Fruit fly (Drosophila melanogaster) whole organism, prepupa: Measurements from ENCODE around the gene CG34303.
A peak's percentile ranks its signal among the peaks of the same experiment; 100 is the strongest.

Experiments
- CG10631 ChIP-seq: fragments of 200-800 bp; sonication (Bioruptor generic); optimal IDR thresholded peaks from 2 replicates; lab custom pipeline; 2016; ENCODE audit warnings: missing biosample characterization, missing genetic modification characterization
- CG10669 ChIP-seq: fragments of 200-800 bp; sonication (Bioruptor generic); optimal IDR thresholded peaks from 3 replicates; lab custom pipeline; 2018; ENCODE audit warnings: missing biosample characterization, mild to moderate bottlenecking, missing genetic modification characterization, moderate library complexity
- CG11294 ChIP-seq: fragments of 200-800 bp; sonication (Bioruptor generic); IDR thresholded peaks from 2 replicates; pipeline ENCODE4 v1.3.6; 2022; ENCODE audit warnings: missing biosample characterization, missing genetic modification characterization
- CG11762 ChIP-seq: fragments of 200-800 bp; sonication (Bioruptor generic); optimal IDR thresholded peaks from 3 replicates; lab custom pipeline; 2016; ENCODE audit warnings: missing biosample characterization, missing genetic modification characterization; ENCODE audit not compliant: insufficient read depth
- CG15336 ChIP-seq: fragments of 200-800 bp; sonication (Bioruptor generic); IDR thresholded peaks from 2 replicates; pipeline ENCODE4 v1.3.6; 2022; ENCODE audit warnings: missing biosample characterization, missing genetic modification characterization
- CG31627 ChIP-seq: fragments of 200-800 bp; sonication (Bioruptor generic); optimal IDR thresholded peaks from 3 replicates; lab custom pipeline; 2016; ENCODE audit warnings: missing biosample characterization, missing genetic modification characterization
- CG32006 ChIP-seq: fragments of 200-800 bp; sonication (Bioruptor generic); optimal IDR thresholded peaks from 3 replicates; lab custom pipeline; 2017; ENCODE audit warnings: missing biosample characterization, mild to moderate bottlenecking, missing genetic modification characterization
- CG34406 ChIP-seq: fragments of 200-800 bp; sonication (Bioruptor generic); optimal IDR thresholded peaks from 3 replicates; lab custom pipeline; 2016; ENCODE audit warnings: missing biosample characterization, missing genetic modification characterization
- CG4318 ChIP-seq: fragments of 200-800 bp; sonication (Bioruptor generic); optimal IDR thresholded peaks from 3 replicates; lab custom pipeline; 2017; ENCODE audit warnings: missing biosample characterization, mild to moderate bottlenecking, missing genetic modification characterization
- CG6163 ChIP-seq: fragments of 200-800 bp; sonication (Bioruptor generic); IDR thresholded peaks from 3 replicates; pipeline ENCODE4 v1.3.6; 2022; ENCODE audit warnings: missing biosample characterization, missing genetic modification characterization
- CG6792 ChIP-seq: fragments of 200-800 bp; sonication (Bioruptor generic); optimal IDR thresholded peaks from 3 replicates; lab custom pipeline; 2016; ENCODE audit warnings: missing biosample characterization, missing genetic modification characterization
- CG6808 ChIP-seq: fragments of 200-800 bp; sonication (Bioruptor generic); optimal IDR thresholded peaks from 3 replicates; lab custom pipeline; 2017; ENCODE audit warnings: missing biosample characterization, missing genetic modification characterization, mild to moderate bottlenecking, moderate library complexity, missing genetic modification reagents
- CG6854 ChIP-seq: fragments of 200-800 bp; sonication (Bioruptor generic); optimal IDR thresholded peaks from 2 replicates; lab custom pipeline; 2017; ENCODE audit warnings: missing biosample characterization, mild to moderate bottlenecking, missing genetic modification characterization
- CG7368 ChIP-seq: fragments of 200-800 bp; sonication (Bioruptor generic); optimal IDR thresholded peaks from 3 replicates; lab custom pipeline; 2016; ENCODE audit warnings: missing biosample characterization, missing genetic modification characterization
- CG8119 ChIP-seq: fragments of 200-800 bp; sonication (Bioruptor generic); IDR thresholded peaks from 3 replicates; pipeline ENCODE4 v1.3.6; 2022; ENCODE audit warnings: missing biosample characterization, missing genetic modification characterization
- CG8319 ChIP-seq: fragments of 200-800 bp; sonication (Bioruptor generic); optimal IDR thresholded peaks from 3 replicates; lab custom pipeline; 2016; ENCODE audit warnings: missing biosample characterization, missing genetic modification characterization
- Eip75B ChIP-seq: fragments of 200-800 bp; sonication (Bioruptor generic); optimal IDR thresholded peaks from 3 replicates; lab custom pipeline; 2016; ENCODE audit warnings: missing biosample characterization, missing genetic modification characterization
- Eip93F ChIP-seq: fragments of 200-800 bp; sonication (Bioruptor generic); optimal IDR thresholded peaks from 2 replicates; lab custom pipeline; 2016; ENCODE audit warnings: missing biosample characterization, mild to moderate bottlenecking, missing genetic modification characterization
- Ets21C ChIP-seq: fragments of 200-800 bp; sonication (Bioruptor generic); optimal IDR thresholded peaks from 3 replicates; lab custom pipeline; 2016; ENCODE audit warnings: missing biosample characterization, missing genetic modification characterization
- Gug ChIP-seq: fragments of 200-800 bp; sonication (Bioruptor generic); IDR thresholded peaks from 2 replicates; pipeline ENCODE4 v1.3.6; 2022; ENCODE audit warnings: missing biosample characterization, missing genetic modification characterization
- Hr38 ChIP-seq: sonication (Bioruptor generic); optimal IDR thresholded peaks from 2 replicates; lab custom pipeline; 2016; ENCODE audit warnings: missing biosample characterization, missing genetic modification characterization
- Hr4 ChIP-seq: fragments of 200-800 bp; sonication (Bioruptor generic); optimal IDR thresholded peaks from 3 replicates; lab custom pipeline; 2016; ENCODE audit warnings: missing biosample characterization, missing genetic modification characterization
- Lpt ChIP-seq: fragments of 200-800 bp; sonication (Bioruptor generic); optimal IDR thresholded peaks from 3 replicates; lab custom pipeline; 2016; ENCODE audit warnings: missing biosample characterization, missing genetic modification characterization
- Smox ChIP-seq: fragments of 200-800 bp; sonication (Bioruptor generic); optimal IDR thresholded peaks from 3 replicates; lab custom pipeline; 2016; ENCODE audit warnings: missing biosample characterization, missing genetic modification characterization
- achi ChIP-seq: fragments of 200-800 bp; sonication (Bioruptor generic); optimal IDR thresholded peaks from 3 replicates; lab custom pipeline; 2016; ENCODE audit warnings: missing biosample characterization, missing genetic modification characterization
- acj6 ChIP-seq: fragments of 200-800 bp; sonication (Bioruptor generic); optimal IDR thresholded peaks from 3 replicates; lab custom pipeline; 2016; ENCODE audit warnings: missing biosample characterization, missing genetic modification characterization
- cyc ChIP-seq: fragments of 200-800 bp; sonication (Bioruptor generic); optimal IDR thresholded peaks from 3 replicates; lab custom pipeline; 2016; ENCODE audit warnings: missing biosample characterization, missing genetic modification characterization
- dac ChIP-seq: fragments of 200-800 bp; sonication (Bioruptor generic); optimal IDR thresholded peaks from 2 replicates; lab custom pipeline; 2017; ENCODE audit warnings: missing biosample characterization, mild to moderate bottlenecking, missing genetic modification characterization
- eg ChIP-seq: fragments of 200-800 bp; sonication (Bioruptor generic); IDR thresholded peaks from 3 replicates; pipeline ENCODE4 v1.3.6; 2022; ENCODE audit warnings: missing biosample characterization, missing genetic modification characterization
- fkh ChIP-seq: fragments of 200-800 bp; sonication (Bioruptor generic); optimal IDR thresholded peaks from 3 replicates; lab custom pipeline; 2017; ENCODE audit warnings: missing biosample characterization, mild to moderate bottlenecking, missing genetic modification characterization, moderate library complexity
- pdm3 ChIP-seq: fragments of 200-800 bp; sonication (Bioruptor generic); optimal IDR thresholded peaks from 3 replicates; lab custom pipeline; 2016; ENCODE audit warnings: missing biosample characterization, missing genetic modification characterization
- salr ChIP-seq, 2 experiments: fragments of 200-800 bp; sonication (Bioruptor generic); optimal IDR thresholded peaks; 3 replicates each; lab custom pipeline; 2016 to 2018; ENCODE audit warnings: missing biosample characterization in 2 of 2, missing genetic modification characterization in 2 of 2, mild to moderate bottlenecking in 1 of 2
- spab ChIP-seq: fragments of 200-800 bp; sonication (Bioruptor generic); optimal IDR thresholded peaks from 2 replicates; lab custom pipeline; 2017; ENCODE audit warnings: missing biosample characterization, mild to moderate bottlenecking, missing genetic modification characterization, missing genetic modification reagents
- topi ChIP-seq: fragments of 200-800 bp; sonication (Bioruptor generic); optimal IDR thresholded peaks from 3 replicates; lab custom pipeline; 2016; ENCODE audit warnings: missing biosample characterization, missing genetic modification characterization
- vri ChIP-seq: fragments of 200-800 bp; sonication (Bioruptor generic); optimal IDR thresholded peaks from 3 replicates; lab custom pipeline; 2016; ENCODE audit warnings: missing biosample characterization, mild to moderate bottlenecking, missing genetic modification characterization

The CG34303 gene

DNA sequence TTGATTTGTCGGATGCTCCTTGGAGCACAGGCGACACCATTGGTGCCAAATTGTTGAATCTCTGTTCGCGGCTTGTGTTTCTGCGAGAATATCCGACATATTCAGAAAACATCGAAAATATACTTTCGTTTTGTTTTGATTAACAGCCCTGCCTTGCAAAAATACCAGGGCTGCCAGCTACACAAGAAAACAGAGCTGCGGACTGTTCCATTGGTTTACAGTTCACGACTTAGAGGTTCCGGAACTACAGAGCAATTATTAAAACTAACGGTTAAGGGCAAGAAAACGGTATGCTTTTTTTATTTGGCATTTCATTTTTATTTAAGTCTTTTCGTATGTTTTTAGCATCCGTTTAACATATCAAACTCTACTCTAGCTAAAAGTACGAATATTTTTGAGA is 9.5 kb upstream of the CG34303 start, which contains the start of gene CG6254 (continued):
- no peak for TF ChIP-seq Lpt
- TF ChIP-seq CG4318 (GFP tag; lab: Kevin White, UChicago): no peak
- TF ChIP-seq CG6854: no peak
- no peak for TF ChIP-seq vri (GFP tag; lab: Kevin White, UChicago)
- TF ChIP-seq CG34406 (GFP tag; lab: Kevin White, UChicago): no peak
- TF ChIP-seq, all 60 proteins: peak for 7

DNA sequence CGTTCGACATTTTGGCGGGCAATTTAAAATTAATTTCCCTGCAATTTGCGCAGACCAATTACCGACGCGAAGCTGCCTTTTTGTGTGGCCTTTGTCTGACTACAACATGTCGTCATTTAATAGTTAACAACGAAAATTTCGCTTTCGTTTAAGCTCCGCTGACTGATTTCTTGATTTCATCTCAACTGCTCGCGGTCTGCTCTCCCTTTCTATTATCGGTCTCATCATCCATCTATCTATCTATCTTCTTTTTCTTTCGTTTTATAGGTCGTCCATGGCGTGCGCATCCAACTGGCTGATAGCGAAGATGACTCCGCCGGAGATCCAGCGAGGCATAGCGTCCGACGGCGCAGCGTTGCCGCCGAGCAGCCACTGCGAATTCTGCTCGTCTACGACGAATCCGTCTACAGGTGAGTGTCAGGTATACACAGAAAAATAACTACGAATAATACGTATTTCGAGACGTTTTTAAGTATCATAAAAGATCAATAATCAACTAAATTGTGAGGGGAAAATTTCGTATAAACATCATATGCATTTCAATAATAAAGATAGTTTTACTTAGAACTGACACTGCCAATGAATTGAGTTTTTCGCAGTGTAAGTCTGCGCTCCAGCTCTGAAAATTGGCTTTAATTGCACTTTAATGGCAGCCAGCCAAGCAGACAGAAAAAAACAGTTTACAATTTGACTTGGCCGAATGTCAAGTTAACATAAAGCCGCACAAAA is 2.4 kb upstream of the CG34303 start:
- TF ChIP-seq Eip93F (GFP tag; lab: Kevin White, UChicago) (no peak), CG8319 (peak; percentile 8), topi (no peak), Smox (GFP tag; lab: Kevin White, UChicago) (no peak), CG6163 (peak; percentile 79; the same call in 2 of the 3 replicates), Ets21C (GFP tag; lab: Kevin White, UChicago) (no peak), achi (GFP tag; lab: Kevin White, UChicago) (peak; percentile 61), spab (GFP tag; lab: Kevin White, UChicago) (peak; percentile 2), CG8119 (GFP tag; lab: Robert Waterston, UW) (peak; percentile 74), CG11762 (GFP tag; lab: Kevin White, UChicago) (peak; percentile 19), salr (GFP tag; optimal IDR thresholded peaks at IDR 0.05; lab: Kevin White, UChicago) (peak in 1 of 2 experiments; percentile 33), CG15336 (GFP tag; lab: Robert Waterston, UW) (peak; percentile 87), cyc (GFP tag; lab: Kevin White, UChicago) (no peak), CG10631 (GFP tag; lab: Kevin White, UChicago) (peak; percentile 34), CG10669 (GFP tag; lab: Kevin White, UChicago) (no peak), Hr38 (GFP tag; lab: Kevin White, UChicago) (no peak), CG7368 (peak; percentile 16), eg (GFP tag; lab: Robert Waterston, UW) (no peak; the same call in none of the 3 replicates), CG31627 (GFP tag; lab: Kevin White, UChicago) (no peak), CG6808 (GFP tag; lab: Kevin White, UChicago) (no peak), Hr4 (peak; percentile 75), Eip75B (GFP tag; lab: Kevin White, UChicago) (peak; percentile 23), pdm3 (peak; percentile 58), dac (GFP tag; lab: Kevin White, UChicago) (peak; percentile 60), CG34406 (GFP tag; lab: Kevin White, UChicago) (no peak), Lpt (peak; percentile 41), CG32006 (no peak), CG11294 (GFP tag; lab: Robert Waterston, UW) (peak; percentile 53; the same call in 1 of the 2 replicates), Gug (GFP tag; lab: Robert Waterston, UW) (peak; percentile 62), CG4318 (GFP tag; lab: Kevin White, UChicago) (peak; percentile 37), acj6 (GFP tag; lab: Kevin White, UChicago) (peak; percentile 33), CG6792 (GFP tag; lab: Kevin White, UChicago) (peak; percentile 19)

DNA sequence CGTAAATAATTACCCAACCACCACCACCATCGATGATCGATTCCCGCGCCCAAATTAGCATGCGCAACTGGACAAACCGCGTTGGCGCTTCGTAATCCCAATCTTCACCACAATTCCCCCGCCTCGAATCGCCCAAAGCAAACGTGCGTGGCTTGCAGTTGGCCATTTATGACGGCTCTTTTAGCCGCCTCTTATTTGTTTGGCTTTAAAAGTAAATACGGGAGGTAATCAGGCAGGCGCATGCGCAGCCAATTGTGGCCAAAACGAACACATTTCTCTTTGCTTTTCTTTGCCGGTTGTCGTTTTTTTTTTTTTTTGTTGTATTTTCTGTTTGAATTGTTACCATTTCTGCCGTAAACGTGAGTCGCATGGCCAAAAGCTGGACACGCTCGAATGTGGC is 1.1 kb downstream of the CG34303 start:
- TF ChIP-seq CG11762 (GFP tag; lab: Kevin White, UChicago): no peak
- TF ChIP-seq fkh (GFP tag; lab: Kevin White, UChicago): peak; percentile 37
